Worm (Caenorhabditis elegans): ENCODE data around the gene F59A6.4.

- no peak for TF ChIP-seq aly-1 (tag; optimal IDR thresholded peaks at IDR 0.05)
- no peak for TF ChIP-seq tbx-11 (GFP tag; IDR thresholded peaks at IDR 0.05)
- TF ChIP-seq sea-1 (GFP tag; conservative IDR thresholded peaks at IDR 0.05) = no peak
- TF ChIP-seq ama-1 (optimal IDR thresholded peaks at IDR 0.05) = no peak
- no peak for TF ChIP-seq F13C5.2 (tag; optimal IDR thresholded peaks at IDR 0.05)
- no peak for TF ChIP-seq tra-4 (tag; optimal IDR thresholded peaks at IDR 0.05)
- no peak for TF ChIP-seq hnd-1 (tag; optimal IDR thresholded peaks at IDR 0.05)
Observed at ce11 chrII:5008033-5008432, 3.2 kb downstream of the F59A6.4 start, which contains the start of gene F59A6.3.
